Fruit fly (Drosophila melanogaster) whole organism: Measurements from ENCODE around the gene CG9727.

ENCODE experiments used
- CG8478 ChIP-seq: fragments of >200 bp; optimal IDR thresholded peaks from 2 replicates; lab custom pipeline; 2018; ENCODE audit warnings: inconsistent platforms
- Dll ChIP-seq: fragments of >200 bp; optimal IDR thresholded peaks from 2 replicates; lab custom pipeline; 2017
- EcR ChIP-seq, 2 experiments: fragments of >200 bp; optimal IDR thresholded peaks; 2 replicates each; lab custom pipeline; 2017; ENCODE audit warnings: missing biosample characterization in 2 of 2, missing genetic modification characterization in 2 of 2, missing genetic modification reagents in 2 of 2
- pan ChIP-seq: fragments of >200 bp; optimal IDR thresholded peaks from 2 replicates; lab custom pipeline; 2017
- psq ChIP-seq: fragments of >200 bp; optimal IDR thresholded peaks from 2 replicates; lab custom pipeline; 2017
- usp ChIP-seq: fragments of >200 bp; optimal IDR thresholded peaks from 2 replicates; lab custom pipeline; 2017; ENCODE audit warnings: missing biosample characterization, missing genetic modification characterization, mixed read lengths

Gene CG9727

DNA sequence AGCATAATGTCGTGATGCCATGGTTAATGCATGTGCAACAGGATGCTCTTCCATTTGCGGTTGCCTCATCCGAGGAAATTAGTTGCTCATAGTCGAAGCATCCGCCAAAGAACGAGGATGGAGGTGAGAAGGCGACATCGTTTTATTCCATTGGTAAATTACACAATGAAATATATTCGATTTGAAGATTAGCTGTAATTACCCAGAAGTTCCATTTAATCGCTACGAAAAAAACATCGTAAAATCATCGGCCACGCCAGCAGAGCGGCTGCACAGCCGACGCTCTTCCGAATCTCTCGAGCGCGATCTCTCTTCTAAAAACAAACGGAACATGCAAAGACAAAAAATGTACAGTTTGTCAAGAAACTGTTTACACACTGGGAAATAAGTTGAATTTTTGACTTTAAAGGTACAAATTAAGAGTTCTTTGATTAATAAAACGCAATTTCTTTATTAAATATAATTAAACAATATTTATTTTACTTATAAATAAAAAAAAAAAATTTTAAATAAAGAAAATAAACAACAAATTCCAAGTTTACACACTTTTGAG, 4.2 kb upstream of the CG9727 start:
- TF ChIP-seq CG8478 (no peak), pan (lab: Kevin White, UChicago) (no peak), usp (no peak), EcR (GFP tag; optimal IDR thresholded peaks at IDR 0.05; lab: Kevin White, UChicago) (no peak)

dm6 chr3R:6457055-6457391, 547 bp upstream of the CG9727 start, which contains the start of gene Zif:
TSS of gene Zif (plus strand) at chr3R:6457088.
- TF ChIP-seq pan (lab: Kevin White, UChicago) (no peak), CG8478 (no peak), usp (no peak), EcR (GFP tag; optimal IDR thresholded peaks at IDR 0.05; lab: Kevin White, UChicago) (no peak), psq (lab: Kevin White, UChicago) (no peak), Dll (lab: Kevin White, UChicago) (no peak)

dm6 chr3R:6436643-6437042, 19.8 kb downstream of the CG9727 start:
- no peak for TF ChIP-seq CG8478

DNA sequence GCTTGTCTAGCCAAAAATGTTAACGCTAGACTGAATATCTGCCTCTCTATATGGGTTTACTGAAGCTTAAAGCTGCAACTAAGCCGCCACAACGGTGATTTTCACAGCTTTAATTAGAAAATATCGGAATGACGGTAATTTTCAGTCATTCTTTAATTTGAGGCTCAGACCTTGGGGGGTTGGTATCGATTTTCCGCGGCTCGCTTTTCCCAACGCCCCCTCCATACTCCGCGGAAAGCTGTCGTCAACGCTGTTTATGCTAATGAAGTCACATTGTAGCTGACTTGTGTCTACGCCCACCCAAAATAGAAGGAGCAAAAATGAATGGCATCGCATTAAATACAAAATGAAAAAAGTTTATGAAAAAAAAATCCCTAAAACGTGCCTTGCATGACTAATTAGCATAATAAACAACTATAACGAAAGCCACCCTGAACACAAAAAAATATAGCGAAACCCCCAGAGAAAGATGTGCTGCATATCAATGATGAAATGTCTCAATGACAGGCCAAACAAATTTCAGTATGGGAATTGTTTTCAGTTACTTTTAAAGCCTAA, 20.6 kb downstream of the CG9727 start:
- TF ChIP-seq CG8478: no peak
- no peak for TF ChIP-seq psq (lab: Kevin White, UChicago)
- no peak for TF ChIP-seq usp
- TF ChIP-seq EcR (GFP tag; optimal IDR thresholded peaks at IDR 0.05; lab: Kevin White, UChicago): no peak
- no peak for TF ChIP-seq Dll (lab: Kevin White, UChicago)
- TF ChIP-seq pan (lab: Kevin White, UChicago): no peak

dm6 chr3R:6435219-6435618, 21.3 kb downstream of the CG9727 start:
- no peak for TF ChIP-seq usp
- TF ChIP-seq CG8478: no peak
- TF ChIP-seq psq (lab: Kevin White, UChicago): no peak
- TF ChIP-seq pan (lab: Kevin White, UChicago): no peak
- no peak for TF ChIP-seq EcR (GFP tag; optimal IDR thresholded peaks at IDR 0.05; lab: Kevin White, UChicago)
- no peak for TF ChIP-seq Dll (lab: Kevin White, UChicago)

- TF ChIP-seq pan (lab: Kevin White, UChicago) (no peak), Dll (lab: Kevin White, UChicago) (no peak), usp (no peak), psq (lab: Kevin White, UChicago) (no peak), CG8478 (no peak), EcR (GFP tag; optimal IDR thresholded peaks at IDR 0.05; lab: Kevin White, UChicago) (no peak)
These were observed 22.6 kb downstream of the CG9727 start for dm6 chr3R:6433885-6434284.

DNA sequence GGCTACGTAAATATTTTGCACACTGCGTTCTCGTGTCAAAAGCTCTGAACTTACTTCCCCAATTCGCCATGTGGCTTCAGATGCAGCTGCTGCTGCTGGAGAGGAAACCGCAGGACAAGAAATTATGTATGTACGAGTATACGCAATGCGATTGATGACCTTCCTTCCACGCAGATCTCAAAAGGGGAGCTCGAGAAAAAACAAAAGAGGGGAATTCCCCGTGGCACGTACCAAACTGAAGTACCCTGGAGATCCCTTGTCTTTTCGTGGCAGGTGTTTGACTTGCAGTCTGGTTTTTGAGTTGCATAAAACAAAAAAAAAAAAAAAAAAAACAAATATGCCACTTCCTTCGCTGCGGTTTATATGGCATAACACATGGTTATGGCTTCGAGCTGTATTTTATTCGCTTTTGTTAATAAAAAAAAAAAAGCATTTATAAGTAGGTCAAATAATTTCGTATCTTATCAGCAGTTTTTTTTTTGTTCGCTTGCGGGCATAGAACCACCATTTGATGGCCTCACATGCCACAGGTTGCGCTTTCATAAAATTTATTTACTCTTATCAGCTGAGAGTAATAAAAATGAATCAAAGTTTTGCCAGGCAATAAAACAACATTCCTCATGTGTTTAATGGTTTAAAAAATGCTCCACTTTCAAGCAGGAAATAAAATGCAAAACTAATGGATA, 23.5 kb downstream of the CG9727 start:
- TF ChIP-seq pan (lab: Kevin White, UChicago) (no peak), EcR (GFP tag; optimal IDR thresholded peaks at IDR 0.05; lab: Kevin White, UChicago) (no peak), Dll (lab: Kevin White, UChicago) (no peak), psq (lab: Kevin White, UChicago) (no peak), CG8478 (no peak), usp (no peak)

DNA sequence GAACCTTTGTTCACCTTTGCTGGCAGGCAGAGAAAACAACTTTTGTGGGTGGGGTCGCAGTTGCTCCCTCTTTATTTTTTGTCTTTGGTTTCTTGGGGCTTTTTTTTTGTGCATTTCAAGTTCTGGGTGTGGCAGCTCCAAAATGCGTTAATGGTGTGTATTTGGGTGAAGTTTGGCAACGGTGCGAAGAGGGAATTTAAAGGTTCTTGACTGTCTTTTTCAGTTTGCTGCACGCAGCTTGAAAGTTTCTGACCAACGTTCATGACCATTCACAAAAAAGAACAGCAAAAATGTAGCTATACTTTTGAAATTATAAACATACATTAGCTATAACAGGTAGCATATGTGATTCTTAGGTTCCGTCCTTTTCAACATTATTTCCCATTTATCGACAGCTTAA, 24.2 kb downstream of the CG9727 start:
- TF ChIP-seq pan (lab: Kevin White, UChicago) (no peak), CG8478 (no peak)

DNA sequence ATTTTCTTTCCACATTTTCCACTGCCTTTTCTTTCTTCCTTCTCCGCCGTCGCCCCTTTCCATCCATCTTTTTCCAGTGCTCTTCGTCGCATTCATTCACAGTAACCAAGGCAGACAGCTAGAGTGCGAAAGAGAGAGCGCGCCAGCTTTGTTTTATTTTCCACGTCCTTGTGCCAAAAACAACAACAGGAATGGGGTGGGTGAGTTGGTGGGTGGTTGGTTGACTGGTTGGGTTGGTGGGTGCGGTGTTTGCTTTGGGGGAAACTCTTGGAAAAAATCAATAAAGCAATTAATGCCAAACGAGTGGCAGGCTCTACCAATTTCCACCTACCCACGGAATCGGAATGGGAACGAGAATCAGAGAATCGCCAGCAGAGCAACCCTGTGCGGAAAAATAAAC, 26.3 kb downstream of the CG9727 start:
- TF ChIP-seq usp (no peak), pan (lab: Kevin White, UChicago) (no peak), psq (lab: Kevin White, UChicago) (no peak), CG8478 (no peak), EcR (GFP tag; optimal IDR thresholded peaks at IDR 0.05; lab: Kevin White, UChicago) (no peak), Dll (lab: Kevin White, UChicago) (no peak)

DNA sequence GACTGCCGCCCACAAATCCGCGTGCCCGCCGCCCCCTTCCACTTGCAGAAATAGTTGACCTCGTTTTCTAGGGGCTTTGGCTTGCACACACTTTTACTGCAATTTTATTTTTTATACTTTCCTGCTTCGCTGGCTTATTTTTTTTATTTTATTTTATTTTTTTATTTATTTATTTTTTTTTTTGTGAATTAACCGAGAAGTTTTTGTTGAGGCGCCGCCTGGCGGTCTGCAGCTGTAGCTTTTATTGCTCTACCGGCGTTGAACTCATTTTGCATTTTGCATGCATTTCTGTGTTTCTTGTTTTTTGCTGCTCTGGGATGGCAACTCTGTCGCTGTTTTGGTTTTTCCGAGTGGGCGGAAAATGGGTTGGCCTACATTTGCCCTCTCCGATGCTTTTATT, 26.8 kb downstream of the CG9727 start:
- TF ChIP-seq EcR (GFP tag; optimal IDR thresholded peaks at IDR 0.05; lab: Kevin White, UChicago): no peak
- no peak for TF ChIP-seq pan (lab: Kevin White, UChicago)
- TF ChIP-seq psq (lab: Kevin White, UChicago): no peak
- TF ChIP-seq usp: no peak
- no peak for TF ChIP-seq CG8478
- no peak for TF ChIP-seq Dll (lab: Kevin White, UChicago)

DNA sequence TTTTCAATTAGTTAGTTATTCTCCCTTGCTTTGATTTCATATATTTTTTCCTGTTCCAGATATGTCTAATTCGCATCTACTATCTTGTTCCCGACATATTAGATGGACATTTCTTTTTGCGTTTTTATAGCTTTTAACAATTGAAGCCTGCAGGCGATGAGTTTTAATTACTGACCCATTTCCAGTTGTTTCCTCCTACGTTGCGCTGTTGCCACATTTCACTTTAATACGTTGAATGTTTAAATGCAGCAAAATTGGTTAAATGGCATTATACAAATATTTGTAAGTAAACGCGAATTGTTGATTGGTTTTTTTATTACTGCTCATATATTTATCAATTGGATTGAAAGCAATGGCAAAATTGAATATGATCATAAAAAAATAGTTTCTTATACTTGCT, 27.5 kb downstream of the CG9727 start:
- TF ChIP-seq usp (no peak), psq (lab: Kevin White, UChicago) (no peak), CG8478 (no peak), pan (lab: Kevin White, UChicago) (no peak), EcR (GFP tag; optimal IDR thresholded peaks at IDR 0.05; lab: Kevin White, UChicago) (no peak), Dll (lab: Kevin White, UChicago) (no peak)

DNA sequence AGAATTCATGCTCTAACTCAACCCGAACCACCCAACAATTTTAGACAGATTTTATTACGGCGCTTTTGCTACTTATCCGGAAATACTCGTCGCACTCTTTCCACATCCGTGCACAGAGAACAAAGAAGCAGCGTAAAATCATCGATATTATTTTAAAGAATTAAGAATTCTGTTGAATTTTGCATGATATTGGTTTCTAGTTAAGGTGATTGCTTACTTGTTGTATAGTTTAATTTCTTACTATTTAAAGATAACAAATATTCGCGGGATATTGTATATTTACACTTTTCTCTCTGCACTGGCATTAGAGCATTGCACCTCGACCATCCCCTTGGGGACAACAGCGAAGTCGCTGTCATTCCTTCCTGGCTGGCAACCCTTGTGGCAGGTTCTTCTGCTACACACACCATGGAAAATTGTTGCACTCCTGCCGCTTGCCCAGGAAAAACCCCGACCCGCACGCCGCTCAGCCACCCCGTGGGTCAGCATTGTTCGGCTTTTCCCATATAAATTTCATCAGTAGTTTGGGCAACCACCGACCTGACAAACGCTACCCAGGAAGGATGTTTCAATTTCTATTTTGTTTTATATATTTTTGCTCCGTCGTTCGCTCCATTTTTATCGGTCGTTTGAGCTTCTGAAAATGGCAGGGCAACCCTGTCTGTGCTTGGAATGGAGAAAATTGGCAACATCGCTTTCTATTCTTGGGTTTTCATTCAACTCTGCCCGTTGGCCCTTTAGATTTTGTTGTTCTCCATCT, 28.7 kb downstream of the CG9727 start:
- TF ChIP-seq psq (lab: Kevin White, UChicago): no peak
- TF ChIP-seq EcR (GFP tag; optimal IDR thresholded peaks at IDR 0.05; lab: Kevin White, UChicago): no peak
- no peak for TF ChIP-seq CG8478
- no peak for TF ChIP-seq usp
- no peak for TF ChIP-seq Dll (lab: Kevin White, UChicago)
- no peak for TF ChIP-seq pan (lab: Kevin White, UChicago)
